Worm (Caenorhabditis elegans) whole organism, young adult: Measurements from ENCODE around the gene aat-4.
A peak's percentile ranks its signal among the peaks of the same experiment; 100 is the strongest.

ENCODE experiments used
- B0019.2 ChIP-seq: fragments of 200-800 bp; sonication (Bioruptor generic); conservative IDR thresholded peaks from 2 replicates; pipeline ENCODE4 v1.3.6; 2022; ENCODE audit warnings: missing genetic modification reagents, missing genetic modification characterization, missing compliant biosample characterization
- B0261.1 ChIP-seq: sonication (generic microtip); optimal IDR thresholded peaks from 2 replicates; lab custom pipeline; 2016; ENCODE audit warnings: mild to moderate bottlenecking, missing genetic modification characterization, moderate library complexity, missing compliant biosample characterization
- C17E4.6 ChIP-seq: fragments of 200-800 bp; sonication (Bioruptor generic); IDR thresholded peaks from 2 replicates; pipeline ENCODE4 v1.3.6; 2022; ENCODE audit warnings: missing genetic modification reagents, missing genetic modification characterization, missing compliant biosample characterization
- F10E7.11 ChIP-seq: sonication (generic microtip); optimal IDR thresholded peaks from 2 replicates; lab custom pipeline; 2017; ENCODE audit warnings: mild to moderate bottlenecking, missing genetic modification characterization, moderate library complexity, missing compliant biosample characterization
- F23B12.7 ChIP-seq: sonication (generic microtip); optimal IDR thresholded peaks from 2 replicates; lab custom pipeline; 2017; ENCODE audit warnings: missing genetic modification characterization, mild to moderate bottlenecking, missing compliant biosample characterization, antibody characterized with exemption, moderate library complexity; ENCODE audit not compliant: insufficient read depth
- F37B4.10 ChIP-seq: fragments of 200-800 bp; sonication (Bioruptor generic); IDR thresholded peaks from 2 replicates; pipeline ENCODE4 v1.3.6; 2022; ENCODE audit warnings: missing genetic modification characterization, missing compliant biosample characterization
- F52B5.7 ChIP-seq: sonication (generic microtip); optimal IDR thresholded peaks from 2 replicates; lab custom pipeline; 2016; ENCODE audit warnings: mild to moderate bottlenecking, missing genetic modification characterization, missing compliant biosample characterization
- F55B11.4 ChIP-seq: sonication (generic microtip); optimal IDR thresholded peaks from 2 replicates; lab custom pipeline; 2016; ENCODE audit warnings: missing compliant biosample characterization, missing genetic modification characterization, borderline replicate concordance; ENCODE audit not compliant: insufficient read depth
- F57C9.4 ChIP-seq: sonication (generic microtip); optimal IDR thresholded peaks from 2 replicates; lab custom pipeline; 2017; ENCODE audit warnings: mild to moderate bottlenecking, missing genetic modification characterization, missing compliant biosample characterization
- Y67H2A.10 ChIP-seq: fragments of 200-800 bp; sonication (Bioruptor generic); conservative IDR thresholded peaks from 2 replicates; pipeline ENCODE4 v1.3.6; 2022; ENCODE audit warnings: missing genetic modification reagents, missing genetic modification characterization, missing compliant biosample characterization
- Y79H2A.3 ChIP-seq: fragments of 200-800 bp; sonication (Bioruptor generic); conservative IDR thresholded peaks from 2 replicates; pipeline ENCODE4 v1.3.6; 2022; ENCODE audit warnings: missing genetic modification reagents, missing genetic modification characterization, missing compliant biosample characterization
- akir-1 ChIP-seq: fragments of 200-800 bp; sonication (Bioruptor generic); optimal IDR thresholded peaks from 2 replicates; lab custom pipeline; 2018; ENCODE audit warnings: mild to moderate bottlenecking, missing genetic modification characterization, moderate library complexity, missing compliant biosample characterization
- ama-1 ChIP-seq, 3 experiments: fragments of 150-350 bp in 1 of 3; sonication (generic microtip) in 2 of 3; optimal IDR thresholded peaks; 2 replicates each; lab custom pipeline; 2014 to 2018; ENCODE audit warnings: missing biosample characterization in 2 of 3, missing genetic modification characterization in 2 of 3, missing genetic modification reagents in 2 of 3
- ccch-3 ChIP-seq: fragments of 200-800 bp; sonication (Bioruptor generic); optimal IDR thresholded peaks from 2 replicates; lab custom pipeline; 2018; ENCODE audit warnings: mild to moderate bottlenecking, missing genetic modification characterization, missing compliant biosample characterization
- cebp-1 ChIP-seq, 2 experiments: fragments of 200-800 bp in 1 of 2; sonication (Bioruptor generic) in 1 of 2; sonication (generic microtip) in 1 of 2; IDR thresholded peaks in 1 of 2; optimal IDR thresholded peaks in 1 of 2; 2 replicates each; pipeline versions ENCODE4 v1.3.6 to Lab custom; 2017 to 2022; ENCODE audit warnings: missing compliant biosample characterization in 2 of 2, missing genetic modification characterization in 2 of 2, mild to moderate bottlenecking in 1 of 2, missing genetic modification reagents in 1 of 2, moderate library complexity in 1 of 2
- ceh-40 ChIP-seq: fragments of 200-800 bp; sonication (Bioruptor generic); IDR thresholded peaks from 2 replicates; pipeline ENCODE4 v1.3.6; 2022; ENCODE audit warnings: missing genetic modification characterization, missing compliant biosample characterization
- chd-7 ChIP-seq: sonication (generic microtip); optimal IDR thresholded peaks from 2 replicates; lab custom pipeline; 2016; ENCODE audit warnings: mild to moderate bottlenecking, missing genetic modification characterization, moderate library complexity, missing compliant biosample characterization
- dox-1 ChIP-seq: fragments of 200-800 bp; sonication (Bioruptor generic); IDR thresholded peaks from 2 replicates; pipeline ENCODE4 v1.3.6; 2022; ENCODE audit warnings: missing genetic modification reagents, missing genetic modification characterization, missing compliant biosample characterization
- dpff-1 ChIP-seq: sonication (generic microtip); optimal IDR thresholded peaks from 2 replicates; lab custom pipeline; 2017; ENCODE audit warnings: mild to moderate bottlenecking, missing genetic modification characterization, missing compliant biosample characterization
- ets-4 ChIP-seq: fragments of 200-800 bp; sonication (Bioruptor generic); optimal IDR thresholded peaks from 2 replicates; lab custom pipeline; 2018; ENCODE audit warnings: mild to moderate bottlenecking, missing genetic modification characterization, missing compliant biosample characterization
- fkh-3 ChIP-seq: sonication (generic microtip); optimal IDR thresholded peaks from 2 replicates; lab custom pipeline; 2016; ENCODE audit warnings: mild to moderate bottlenecking, missing genetic modification characterization, missing compliant biosample characterization
- gei-17 ChIP-seq: fragments of 200-800 bp; sonication (Bioruptor generic); optimal IDR thresholded peaks from 2 replicates; lab custom pipeline; 2018; ENCODE audit warnings: mild to moderate bottlenecking, missing genetic modification characterization, missing compliant biosample characterization
- hlh-12 ChIP-seq: sonication (generic microtip); optimal IDR thresholded peaks from 2 replicates; lab custom pipeline; 2016; ENCODE audit warnings: missing genetic modification characterization, missing compliant biosample characterization
- hlh-26 ChIP-seq: fragments of 200-800 bp; sonication (Bioruptor generic); conservative IDR thresholded peaks from 2 replicates; pipeline ENCODE4 v1.3.6; 2022; ENCODE audit warnings: missing genetic modification reagents, missing genetic modification characterization, missing compliant biosample characterization
- hmg-20 ChIP-seq: fragments of 200-800 bp; sonication (Bioruptor generic); IDR thresholded peaks from 2 replicates; pipeline ENCODE4 v1.3.6; 2022; ENCODE audit warnings: missing genetic modification reagents, missing genetic modification characterization, missing compliant biosample characterization
- let-526 ChIP-seq: fragments of 200-800 bp; sonication (Bioruptor generic); IDR thresholded peaks from 2 replicates; pipeline ENCODE4 v1.3.6; 2022; ENCODE audit warnings: missing genetic modification reagents, missing genetic modification characterization, missing compliant biosample characterization
- lin-26 ChIP-seq: fragments of 200-800 bp; sonication (Bioruptor generic); IDR thresholded peaks from 2 replicates; pipeline ENCODE4 v1.3.6; 2022; ENCODE audit warnings: missing genetic modification reagents, missing genetic modification characterization, missing compliant biosample characterization
- lsy-27 ChIP-seq: sonication (generic microtip); optimal IDR thresholded peaks from 2 replicates; lab custom pipeline; 2017; ENCODE audit warnings: missing genetic modification characterization, mild to moderate bottlenecking, missing compliant biosample characterization, antibody characterized with exemption, missing genotype, borderline replicate concordance; ENCODE audit not compliant: insufficient read depth
- madf-10 ChIP-seq: sonication (generic microtip); optimal IDR thresholded peaks from 2 replicates; lab custom pipeline; 2016; ENCODE audit warnings: mild to moderate bottlenecking, missing genetic modification characterization, missing compliant biosample characterization
- madf-3 ChIP-seq: fragments of 200-800 bp; sonication (Bioruptor generic); IDR thresholded peaks from 2 replicates; pipeline ENCODE4 v1.3.6; 2022; ENCODE audit warnings: missing genetic modification reagents, missing genetic modification characterization, missing compliant biosample characterization
- madf-8 ChIP-seq: fragments of 200-800 bp; sonication (Bioruptor generic); conservative IDR thresholded peaks from 2 replicates; pipeline ENCODE4 v1.3.6; 2022; ENCODE audit warnings: missing genetic modification reagents, missing genetic modification characterization, missing compliant biosample characterization
- mel-28 ChIP-seq: sonication (generic microtip); optimal IDR thresholded peaks from 2 replicates; lab custom pipeline; 2016; ENCODE audit warnings: borderline replicate concordance, mild to moderate bottlenecking, missing genetic modification characterization, missing compliant biosample characterization
- nfya-2 ChIP-seq: fragments of 200-800 bp; sonication (Bioruptor generic); IDR thresholded peaks from 2 replicates; pipeline ENCODE4 v1.3.6; 2022; ENCODE audit warnings: missing genetic modification reagents, missing genetic modification characterization, missing compliant biosample characterization
- nfyb-1 ChIP-seq: fragments of 200-800 bp; sonication (Bioruptor generic); IDR thresholded peaks from 2 replicates; pipeline ENCODE4 v1.3.6; 2022; ENCODE audit warnings: missing genetic modification reagents, missing genetic modification characterization, missing compliant biosample characterization
- nhr-120 ChIP-seq: fragments of 200-800 bp; sonication (Bioruptor generic); IDR thresholded peaks from 2 replicates; pipeline ENCODE4 v1.3.6; 2022; ENCODE audit warnings: missing genetic modification characterization, missing compliant biosample characterization
- nhr-80 ChIP-seq: sonication (generic microtip); optimal IDR thresholded peaks from 2 replicates; lab custom pipeline; 2016; ENCODE audit warnings: missing genetic modification characterization, missing compliant biosample characterization
- nhr-90 ChIP-seq: sonication (generic microtip); optimal IDR thresholded peaks from 2 replicates; lab custom pipeline; 2016; ENCODE audit warnings: missing genotype, mild to moderate bottlenecking, missing genetic modification characterization, missing compliant biosample characterization
- snpc-1.1 ChIP-seq: sonication (generic microtip); optimal IDR thresholded peaks from 2 replicates; lab custom pipeline; 2017; ENCODE audit warnings: missing genetic modification characterization, mild to moderate bottlenecking, missing compliant biosample characterization, antibody characterized with exemption, moderate library complexity, missing genotype, missing genetic modification reagents; ENCODE audit not compliant: insufficient read depth
- snpc-3.4 ChIP-seq: sonication (generic microtip); optimal IDR thresholded peaks from 2 replicates; lab custom pipeline; 2017; ENCODE audit warnings: missing genetic modification characterization, mild to moderate bottlenecking, missing compliant biosample characterization, antibody characterized with exemption, moderate library complexity, missing genotype, missing genetic modification reagents
- snpc-4 ChIP-seq, 5 experiments: fragments of 150-350 bp in 1 of 5; sonication (generic microtip) in 4 of 5; optimal IDR thresholded peaks; 2 replicates each; lab custom pipeline; 2014 to 2018; ENCODE audit warnings: missing genetic modification characterization in 5 of 5, missing biosample characterization in 3 of 5, antibody characterized with exemption in 2 of 5, mild to moderate bottlenecking in 2 of 5, missing compliant biosample characterization in 2 of 5, missing genotype in 2 of 5, moderate library complexity in 2 of 5, missing genetic modification reagents in 1 of 5
- unc-130 ChIP-seq: sonication (generic microtip); optimal IDR thresholded peaks from 2 replicates; lab custom pipeline; 2016; ENCODE audit warnings: missing genetic modification reagents, missing genetic modification characterization, missing compliant biosample characterization
- xnd-1 ChIP-seq: sonication (generic microtip); optimal IDR thresholded peaks from 2 replicates; lab custom pipeline; 2016; ENCODE audit warnings: missing genotype, missing genetic modification reagents, missing genetic modification characterization, missing compliant biosample characterization
- ztf-6 ChIP-seq: fragments of 200-800 bp; sonication (Bioruptor generic); IDR thresholded peaks from 2 replicates; pipeline ENCODE4 v1.3.6; 2022; ENCODE audit warnings: missing genetic modification reagents, missing genetic modification characterization, missing compliant biosample characterization

aat-4 gene

DNA sequence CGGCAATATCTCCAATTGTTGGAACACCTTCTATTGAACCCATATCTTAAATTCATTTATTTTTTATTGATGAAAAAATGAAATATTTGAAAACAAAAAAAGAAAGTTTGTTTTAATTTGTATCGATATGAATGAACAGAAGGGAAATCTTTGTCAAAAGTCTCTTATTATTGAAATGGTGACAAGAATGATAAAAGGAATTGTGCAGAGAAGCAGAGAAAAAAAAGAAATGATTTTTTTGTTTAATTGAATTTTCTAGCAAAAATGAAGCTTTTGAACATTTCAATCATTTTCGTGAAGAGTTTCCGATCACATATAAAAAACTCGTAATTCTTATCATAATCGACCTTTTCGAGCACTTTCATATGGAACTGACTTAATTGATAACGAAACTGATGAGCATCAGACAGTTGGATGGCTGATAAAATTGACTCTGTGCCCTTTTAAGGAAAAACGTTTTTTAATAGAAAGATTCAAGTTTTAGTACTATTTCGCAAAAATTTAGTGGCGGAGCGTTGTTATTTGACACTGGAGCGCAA, at the start of gene aat-4, which contains the start of gene T13A10.1:
Gene aat-4 (minus strand): TSS at position 51 of the 539 bp plus-strand sequence.
Gene T13A10.1 (plus strand): TSS at position 411 of the 539 bp plus-strand sequence.
- TF ChIP-seq ztf-6 (GFP tag; lab: Robert Waterston, UW) (no peak), ccch-3 (GFP tag; lab: Kevin White, UChicago) (no peak), dox-1 (no peak), nfyb-1 (no peak), nhr-80 (peak; percentile 89), F10E7.11 (tag; lab: Kevin White, UChicago) (no peak)
- TF ChIP-seq, all 124 proteins: peak for 1

DNA sequence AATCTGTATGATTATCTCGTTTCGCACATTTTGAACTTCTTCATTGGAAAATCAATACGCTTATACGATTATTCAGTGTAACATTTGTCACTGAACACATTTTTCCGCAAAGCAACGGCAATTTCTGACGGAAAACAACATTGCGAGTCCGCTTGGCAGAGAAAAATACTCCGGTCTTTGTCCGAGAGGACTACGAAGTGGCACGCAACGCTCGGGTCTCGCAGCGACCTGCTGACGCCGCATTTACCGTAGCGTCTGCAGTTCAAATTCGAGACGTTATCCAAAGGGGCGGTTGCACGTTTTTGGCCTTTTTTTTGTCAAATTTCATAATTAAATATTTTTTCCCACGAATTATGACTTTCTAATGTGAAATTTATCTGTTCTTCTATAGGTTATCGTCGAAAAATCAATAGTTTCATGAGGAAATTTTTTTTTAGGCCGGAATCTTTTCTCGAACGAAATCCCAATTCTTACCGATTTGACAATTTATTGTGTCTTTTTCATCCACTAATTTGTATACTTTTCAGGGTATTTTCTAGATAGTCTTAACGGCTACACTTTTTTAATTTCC, 48.2 kb upstream of the aat-4 start, which contains the start of gene sqd-1:
Gene sqd-1 (plus strand): TSS at position 521 of the 571 bp plus-strand sequence.
- TF ChIP-seq chd-7 (peak; percentile 90), B0261.1 (tag; lab: Kevin White, UChicago) (peak; percentile 16), ceh-40 (0 out of 2 replicates have a peak, but pooled peaks have one; percentile 55), ets-4 (GFP tag; lab: Kevin White, UChicago) (no peak), Y79H2A.3 (GFP tag; lab: Robert Waterston, UW) (peak; percentile 87), ccch-3 (GFP tag; lab: Kevin White, UChicago) (no peak), C17E4.6 (GFP tag; lab: Robert Waterston, UW) (peak; percentile 92), ama-1 (optimal IDR thresholded peaks at IDR 0.05; lab: Kevin White, UChicago) (no peak), ama-1 (GFP tag; optimal IDR thresholded peaks at IDR 0.05; lab: Kevin White, UChicago) (no peak), gei-17 (peak; percentile 75), hmg-20 (GFP tag; lab: Robert Waterston, UW) (peak; percentile 88; the same call in 1 of the 2 replicates), Y67H2A.10 (peak; percentile 84), nfya-2 (GFP tag; lab: Robert Waterston, UW) (no peak), madf-3 (GFP tag; lab: Robert Waterston, UW) (peak; percentile 91), let-526 (GFP tag; lab: Robert Waterston, UW) (peak; percentile 89), dpff-1 (tag; lab: Kevin White, UChicago) (no peak), F37B4.10 (GFP tag; lab: Robert Waterston, UW) (0 out of 2 replicates have a peak, but pooled peaks have one; percentile 71), hlh-12 (tag; lab: Kevin White, UChicago) (no peak), nhr-90 (tag; lab: Kevin White, UChicago) (peak; percentile 16), madf-8 (peak; percentile 59), nhr-120 (GFP tag; lab: Robert Waterston, UW) (no peak), unc-130 (GFP tag; lab: Kevin White, UChicago) (peak; percentile 62), snpc-1.1 (tag; lab: Kevin White, UChicago) (peak; percentile 52), lsy-27 (tag; lab: Kevin White, UChicago) (peak; percentile 2), lin-26 (GFP tag; lab: Robert Waterston, UW) (peak; percentile 71; the same call in 1 of the 2 replicates), snpc-4 (GFP tag; optimal IDR thresholded peaks at IDR 0.05; lab: Kevin White, UChicago) (peak; percentile 79), snpc-4 (tag; optimal IDR thresholded peaks at IDR 0.05; lab: Kevin White, UChicago) (peak; percentile 83 to 91 (median 86)), snpc-3.4 (peak; percentile 83), xnd-1 (tag; lab: Kevin White, UChicago) (peak; percentile 54), F23B12.7 (tag; lab: Kevin White, UChicago) (peak; percentile 93), hlh-26 (GFP tag; lab: Robert Waterston, UW) (no peak), F52B5.7 (tag; lab: Kevin White, UChicago) (peak; percentile 88), akir-1 (GFP tag; lab: Kevin White, UChicago) (no peak), F55B11.4 (tag; lab: Kevin White, UChicago) (no peak), madf-10 (tag; lab: Kevin White, UChicago) (peak; percentile 84), mel-28 (no peak), B0019.2 (GFP tag; lab: Robert Waterston, UW) (peak; percentile 57; the same call in 1 of the 2 replicates), F57C9.4 (tag; lab: Kevin White, UChicago) (peak; percentile 79), fkh-3 (tag; lab: Kevin White, UChicago) (no peak), cebp-1 (GFP tag; IDR thresholded peaks at IDR 0.05; lab: Robert Waterston, UW) (peak; percentile 73), cebp-1 (tag; optimal IDR thresholded peaks at IDR 0.05; lab: Kevin White, UChicago) (peak; percentile 90)
